Worm (Caenorhabditis elegans) whole organism, L4 larva: ENCODE data around the gene coa-7.

Experiments
- D1046.2 ChIP-seq: fragments of 200-800 bp; sonication (Bioruptor generic); IDR thresholded peaks from 2 replicates; pipeline ENCODE4 v1.3.6; 2022; ENCODE audit warnings: missing genetic modification characterization, missing compliant biosample characterization
- F10B5.3 ChIP-seq: sonication (generic microtip); optimal IDR thresholded peaks from 2 replicates; lab custom pipeline; 2016; ENCODE audit warnings: mild to moderate bottlenecking, missing genetic modification characterization, missing compliant biosample characterization
- F44E2.7 ChIP-seq: fragments of 200-800 bp; sonication (Bioruptor generic); IDR thresholded peaks from 2 replicates; pipeline ENCODE4 v2.1.2; 2022; ENCODE audit warnings: missing genetic modification characterization, missing compliant biosample characterization
- T20F7.1 ChIP-seq: fragments of 200-800 bp; sonication (Bioruptor generic); optimal IDR thresholded peaks from 2 replicates; lab custom pipeline; 2018; ENCODE audit warnings: mild to moderate bottlenecking, missing genetic modification characterization, missing compliant biosample characterization
- T26A8.4 ChIP-seq: fragments of 200-800 bp; sonication (Bioruptor generic); IDR thresholded peaks from 2 replicates; pipeline ENCODE4 v1.3.6; 2022; ENCODE audit warnings: missing genetic modification characterization, missing compliant biosample characterization
- Y105C5A.15 ChIP-seq: fragments of 200-800 bp; sonication (Bioruptor generic); IDR thresholded peaks from 2 replicates; pipeline ENCODE4 v1.3.6; 2022; ENCODE audit warnings: missing genetic modification characterization, missing compliant biosample characterization
- Y48G9A.11 ChIP-seq: fragments of 200-800 bp; sonication (Bioruptor generic); IDR thresholded peaks from 2 replicates; pipeline ENCODE4 v1.3.6; 2022; ENCODE audit warnings: missing genetic modification reagents, missing genetic modification characterization, missing compliant biosample characterization
- aly-2 ChIP-seq: sonication (generic microtip); optimal IDR thresholded peaks from 2 replicates; lab custom pipeline; 2018; ENCODE audit warnings: missing biosample characterization, missing genetic modification characterization
- ama-1 ChIP-seq: fragments of 150-350 bp; optimal IDR thresholded peaks from 2 replicates; lab custom pipeline; 2014; ENCODE audit warnings: inconsistent platforms, mixed read lengths
- arid-1 ChIP-seq: fragments of 200-800 bp; sonication (Bioruptor generic); conservative IDR thresholded peaks from 2 replicates; pipeline ENCODE4 v1.3.6; 2022; ENCODE audit warnings: missing genetic modification reagents, missing genetic modification characterization, missing compliant biosample characterization
- ceh-28 ChIP-seq: fragments of 150-350 bp; optimal IDR thresholded peaks from 2 replicates; lab custom pipeline; 2014; ENCODE audit warnings: missing biosample characterization, missing genetic modification reagents, missing genetic modification characterization
- ceh-32 ChIP-seq: sonication (generic microtip); optimal IDR thresholded peaks from 2 replicates; lab custom pipeline; 2016; ENCODE audit warnings: mild to moderate bottlenecking, missing genetic modification characterization, missing compliant biosample characterization; ENCODE audit not compliant: poor library complexity
- ceh-44 ChIP-seq: fragments of 200-800 bp; sonication (Bioruptor generic); IDR thresholded peaks from 2 replicates; pipeline ENCODE4 v1.3.6; 2022; ENCODE audit warnings: missing genetic modification reagents, missing genetic modification characterization, missing compliant biosample characterization
- ceh-82 ChIP-seq: sonication (generic microtip); optimal IDR thresholded peaks from 2 replicates; lab custom pipeline; 2017; ENCODE audit warnings: missing biosample characterization, missing genetic modification characterization
- ces-1 ChIP-seq: fragments of 150-350 bp; sonication (generic microtip); optimal IDR thresholded peaks from 4 replicates; lab custom pipeline; 2014; ENCODE audit warnings: missing biosample characterization, missing genetic modification reagents, missing genetic modification characterization
- cey-2 ChIP-seq: sonication (generic microtip); optimal IDR thresholded peaks from 3 replicates; lab custom pipeline; 2017; ENCODE audit warnings: missing genetic modification characterization, mild to moderate bottlenecking, missing compliant biosample characterization, antibody characterized with exemption, borderline replicate concordance; ENCODE audit not compliant: insufficient read depth
- daf-12 ChIP-seq: fragments of 150-350 bp; optimal IDR thresholded peaks from 2 replicates; lab custom pipeline; 2014; ENCODE audit warnings: missing biosample characterization, missing genetic modification reagents, missing genetic modification characterization
- daf-16 ChIP-seq, 3 experiments: sonication (generic microtip); optimal IDR thresholded peaks; 2 replicates each; lab custom pipeline; 2016 to 2017; ENCODE audit warnings: missing genetic modification characterization in 3 of 3, missing genetic modification reagents in 3 of 3, mild to moderate bottlenecking in 2 of 3, missing compliant biosample characterization in 2 of 3, missing biosample characterization in 1 of 3, moderate library complexity in 1 of 3
- daf-19 ChIP-seq: fragments of 200-800 bp; sonication (Bioruptor generic); conservative IDR thresholded peaks from 2 replicates; pipeline ENCODE4 v1.3.6; 2022; ENCODE audit warnings: missing genetic modification characterization, missing compliant biosample characterization
- dmd-6 ChIP-seq: fragments of 200-800 bp; sonication (Bioruptor generic); IDR thresholded peaks from 2 replicates; pipeline ENCODE4 v1.3.6; 2022; ENCODE audit warnings: missing genetic modification reagents, missing genetic modification characterization, missing compliant biosample characterization
- dmd-9 ChIP-seq: fragments of 200-800 bp; sonication (Bioruptor generic); IDR thresholded peaks from 2 replicates; pipeline ENCODE4 v1.3.6; 2022; ENCODE audit warnings: missing genetic modification reagents, missing genetic modification characterization, missing compliant biosample characterization
- duxl-1 ChIP-seq: sonication (generic microtip); optimal IDR thresholded peaks from 2 replicates; lab custom pipeline; 2016; ENCODE audit warnings: mild to moderate bottlenecking, missing genetic modification characterization, moderate library complexity, missing compliant biosample characterization; ENCODE audit not compliant: poor library complexity
- fkh-10 ChIP-seq: fragments of 150-350 bp; optimal IDR thresholded peaks from 2 replicates; lab custom pipeline; 2014; ENCODE audit warnings: missing biosample characterization, missing genetic modification reagents, missing genetic modification characterization
- fos-1 ChIP-seq: fragments of 150-350 bp; optimal IDR thresholded peaks from 2 replicates; lab custom pipeline; 2014; ENCODE audit warnings: missing biosample characterization, missing genetic modification characterization
- hlh-30 ChIP-seq: sonication (generic microtip); optimal IDR thresholded peaks from 2 replicates; lab custom pipeline; 2017; ENCODE audit warnings: antibody characterized with exemption, mild to moderate bottlenecking, missing genetic modification characterization, missing compliant biosample characterization; ENCODE audit not compliant: insufficient read depth
- hmg-1.1 ChIP-seq: fragments of 200-800 bp; sonication (Bioruptor generic); IDR thresholded peaks from 2 replicates; pipeline ENCODE4 v1.3.6; 2022; ENCODE audit warnings: missing genetic modification reagents, missing genetic modification characterization, missing compliant biosample characterization
- jun-1 ChIP-seq: fragments of 150-350 bp; optimal IDR thresholded peaks from 2 replicates; lab custom pipeline; 2014; ENCODE audit warnings: missing biosample characterization, missing genetic modification reagents, missing genetic modification characterization
- lim-7 ChIP-seq: fragments of 200-800 bp; sonication (Bioruptor generic); IDR thresholded peaks from 2 replicates; pipeline ENCODE4 v1.3.6; 2022; ENCODE audit warnings: missing genetic modification characterization, missing compliant biosample characterization
- lin-15B ChIP-seq: fragments of 150-350 bp; sonication (generic microtip); optimal IDR thresholded peaks from 3 replicates; lab custom pipeline; 2014; ENCODE audit warnings: missing biosample characterization, missing genetic modification characterization
- lin-39 ChIP-seq: fragments of 150-350 bp; optimal IDR thresholded peaks from 2 replicates; lab custom pipeline; 2014; ENCODE audit warnings: missing biosample characterization, missing genetic modification reagents, missing genetic modification characterization
- madf-9 ChIP-seq: fragments of 200-800 bp; sonication (Bioruptor generic); conservative IDR thresholded peaks from 2 replicates; pipeline ENCODE4 v1.3.6; 2022; ENCODE audit warnings: missing genetic modification reagents, missing genetic modification characterization, missing compliant biosample characterization
- nhr-237 ChIP-seq: sonication (generic microtip); optimal IDR thresholded peaks from 2 replicates; lab custom pipeline; 2017; ENCODE audit warnings: missing biosample characterization, missing genetic modification characterization
- nhr-41 ChIP-seq: fragments of 200-800 bp; sonication (Bioruptor generic); IDR thresholded peaks from 2 replicates; pipeline ENCODE4 v1.3.6; 2022; ENCODE audit warnings: missing genetic modification reagents, missing genetic modification characterization, missing compliant biosample characterization
- nhr-6 ChIP-seq: fragments of 150-350 bp; optimal IDR thresholded peaks from 2 replicates; lab custom pipeline; 2014; ENCODE audit warnings: missing biosample characterization, missing genetic modification characterization
- nhr-76 ChIP-seq: fragments of 150-350 bp; optimal IDR thresholded peaks from 2 replicates; lab custom pipeline; 2014; ENCODE audit warnings: missing biosample characterization, missing genetic modification characterization
- pqm-1 ChIP-seq: sonication (generic microtip); optimal IDR thresholded peaks from 2 replicates; lab custom pipeline; 2017; ENCODE audit warnings: missing biosample characterization, missing genetic modification characterization
- set-16 ChIP-seq: fragments of 200-800 bp; sonication (Bioruptor generic); IDR thresholded peaks from 2 replicates; pipeline ENCODE4 v1.3.6; 2022; ENCODE audit warnings: missing genetic modification reagents, missing genetic modification characterization, missing compliant biosample characterization
- snpc-1.2 ChIP-seq: fragments of 200-800 bp; sonication (Bioruptor generic); IDR thresholded peaks from 2 replicates; pipeline ENCODE4 v1.3.6; 2022; ENCODE audit warnings: missing genetic modification reagents, missing genetic modification characterization, missing compliant biosample characterization
- spr-1 ChIP-seq: sonication (generic microtip); optimal IDR thresholded peaks from 2 replicates; lab custom pipeline; 2016; ENCODE audit warnings: mild to moderate bottlenecking, missing genetic modification characterization, missing compliant biosample characterization
- tag-97 ChIP-seq: fragments of 200-800 bp; sonication (Bioruptor generic); IDR thresholded peaks from 2 replicates; pipeline ENCODE4 v1.3.6; 2022; ENCODE audit warnings: missing genetic modification characterization, missing compliant biosample characterization
- unc-130 ChIP-seq: sonication (generic microtip); optimal IDR thresholded peaks from 2 replicates; lab custom pipeline; 2016; ENCODE audit warnings: missing genetic modification reagents, missing genetic modification characterization, missing compliant biosample characterization
- unc-62 ChIP-seq, 3 experiments: fragments of 150-350 bp in 1 of 3; sonication (generic microtip); optimal IDR thresholded peaks in 2 of 3; peaks in 1 of 3; 1 replicate in 1 of 3; 2 replicates in 2 of 3; lab custom pipeline; 2014 to 2017; ENCODE audit warnings: missing biosample characterization in 3 of 3, missing genetic modification characterization in 3 of 3, missing genetic modification reagents in 3 of 3, missing genotype in 1 of 3
- vab-7 ChIP-seq: fragments of 200-800 bp; sonication (Bioruptor generic); IDR thresholded peaks from 2 replicates; pipeline ENCODE4 v1.3.6; 2022; ENCODE audit warnings: missing genetic modification reagents, missing genetic modification characterization, missing compliant biosample characterization
- zag-1 ChIP-seq: fragments of 150-350 bp; optimal IDR thresholded peaks from 2 replicates; lab custom pipeline; 2014; ENCODE audit warnings: missing biosample characterization, missing genetic modification characterization
- zfp-2 ChIP-seq: sonication (generic microtip); optimal IDR thresholded peaks from 2 replicates; lab custom pipeline; 2016; ENCODE audit warnings: mild to moderate bottlenecking, missing genetic modification characterization, missing compliant biosample characterization
- zip-11 ChIP-seq: fragments of 200-800 bp; sonication (Bioruptor generic); IDR thresholded peaks from 2 replicates; pipeline ENCODE4 v1.3.6; 2022; ENCODE audit warnings: missing genetic modification characterization, missing compliant biosample characterization
- ztf-11 ChIP-seq: fragments of 150-350 bp; optimal IDR thresholded peaks from 2 replicates; lab custom pipeline; 2014; ENCODE audit warnings: missing biosample characterization, missing genetic modification characterization
- ztf-7 ChIP-seq: fragments of 150-350 bp; optimal IDR thresholded peaks from 2 replicates; lab custom pipeline; 2014; ENCODE audit warnings: missing biosample characterization, missing genetic modification characterization

The coa-7 gene

DNA sequence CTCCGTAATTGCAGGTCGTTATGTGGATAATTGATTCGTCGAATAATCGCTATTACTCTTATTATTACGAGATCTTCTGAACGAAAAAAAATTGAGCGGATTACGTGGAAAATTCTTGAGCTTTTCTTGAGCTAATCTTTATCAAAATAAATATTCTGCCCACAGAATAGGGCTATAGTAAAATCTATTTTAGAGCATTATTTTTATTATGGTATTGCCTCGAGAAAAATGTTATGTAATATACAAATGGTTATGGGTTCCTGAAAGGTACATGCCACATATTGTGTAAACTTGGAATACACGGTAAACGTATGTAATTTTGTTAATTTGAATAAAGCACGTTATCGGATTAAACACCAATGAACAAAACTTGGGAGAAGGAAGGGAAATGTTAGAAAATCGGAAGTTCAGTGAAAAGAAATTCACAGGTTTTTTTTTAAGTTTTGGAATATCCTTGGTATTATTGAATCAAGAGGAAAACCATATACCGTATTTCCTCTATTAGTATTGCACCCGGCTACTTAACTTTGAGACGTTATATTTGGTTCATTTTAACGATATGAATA lies 13.7 kb downstream of the coa-7 start (continued):
- TF ChIP-seq F44E2.7 (GFP tag; lab: Robert Waterston, UW) (no peak), ces-1 (no peak), dmd-6 (GFP tag; lab: Robert Waterston, UW) (no peak), fos-1 (no peak), zfp-2 (tag; lab: Kevin White, UChicago) (no peak), nhr-41 (GFP tag; lab: Robert Waterston, UW) (no peak), daf-16 (GFP tag; optimal IDR thresholded peaks at IDR 0.05; lab: Kevin White, UChicago) (no peak), daf-16 (tag; optimal IDR thresholded peaks at IDR 0.05; lab: Kevin White, UChicago) (peak; percentile 32), arid-1 (GFP tag; lab: Robert Waterston, UW) (no peak), Y105C5A.15 (no peak)
- TF ChIP-seq, all 104 proteins: peak for 21

DNA sequence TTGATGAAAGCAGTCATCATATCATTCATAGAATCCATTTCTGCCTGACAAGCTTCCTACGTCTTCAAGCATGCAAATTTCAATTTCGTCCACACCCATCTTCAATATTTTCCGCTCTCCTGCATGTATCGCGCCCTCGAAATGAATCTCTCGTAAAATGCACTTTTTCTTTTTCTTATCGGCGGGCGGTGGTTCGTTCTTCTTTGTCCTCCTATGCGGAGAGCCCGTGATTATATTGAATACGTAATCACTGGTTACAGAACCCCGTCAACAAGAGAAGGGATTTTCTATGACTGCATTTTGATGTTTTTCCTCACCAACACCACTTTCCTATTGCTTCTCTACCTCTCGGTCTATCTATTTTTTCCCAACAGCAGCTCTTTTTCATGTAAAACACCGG lies 14.3 kb downstream of the coa-7 start:
- TF ChIP-seq hmg-1.1 (GFP tag; lab: Robert Waterston, UW) (no peak), nhr-6 (tag; lab: Kevin White, UChicago) (no peak), cey-2 (tag; lab: Kevin White, UChicago) (no peak), daf-16 (GFP tag; optimal IDR thresholded peaks at IDR 0.05; lab: Kevin White, UChicago) (no peak), daf-16 (tag; optimal IDR thresholded peaks at IDR 0.05; lab: Kevin White, UChicago) (peak; percentile 41), F10B5.3 (tag; lab: Kevin White, UChicago) (no peak), T20F7.1 (no peak), vab-7 (GFP tag; lab: Robert Waterston, UW) (no peak), daf-19 (GFP tag; lab: Robert Waterston, UW) (0 out of 2 replicates have a peak, but pooled peaks have one; percentile 14), duxl-1 (no peak), ceh-44 (GFP tag; lab: Robert Waterston, UW) (no peak), nhr-76 (no peak), arid-1 (GFP tag; lab: Robert Waterston, UW) (no peak; the same call in 1 of the 2 replicates), unc-62 (GFP tag; optimal IDR thresholded peaks at IDR 0.05 in 1 of 2; lab: Kevin White, UChicago) (peak in 1 of 2 experiments; percentile 25), unc-62 (tag; optimal IDR thresholded peaks at IDR 0.05; lab: Kevin White, UChicago) (no peak), dmd-9 (GFP tag; lab: Robert Waterston, UW) (no peak), spr-1 (tag; lab: Kevin White, UChicago) (no peak), hlh-30 (tag; lab: Kevin White, UChicago) (no peak), ceh-32 (tag; lab: Kevin White, UChicago) (no peak), ama-1 (lab: Kevin White, UChicago) (peak; percentile 46), nhr-41 (GFP tag; lab: Robert Waterston, UW) (no peak), snpc-1.2 (GFP tag; lab: Robert Waterston, UW) (no peak), pqm-1 (no peak), zip-11 (no peak), jun-1 (tag; lab: Kevin White, UChicago) (no peak), ztf-11 (tag; lab: Kevin White, UChicago) (no peak), aly-2 (tag; lab: Kevin White, UChicago) (no peak), T26A8.4 (no peak; the same call in none of the 2 replicates), D1046.2 (no peak), ztf-7 (tag; lab: Kevin White, UChicago) (no peak), fkh-10 (GFP tag; lab: Kevin White, UChicago) (no peak), ceh-82 (no peak), zag-1 (tag; lab: Kevin White, UChicago) (no peak), lim-7 (GFP tag; lab: Robert Waterston, UW) (0 out of 2 replicates have a peak, but pooled peaks have one; percentile 50), nhr-237 (tag; lab: Kevin White, UChicago) (no peak), lin-15B (no peak), ceh-28 (tag; lab: Kevin White, UChicago) (no peak), set-16 (no peak), tag-97 (no peak), Y48G9A.11 (GFP tag; lab: Robert Waterston, UW) (no peak), madf-9 (GFP tag; lab: Robert Waterston, UW) (no peak), unc-130 (no peak), lin-39 (no peak), daf-12 (tag; lab: Kevin White, UChicago) (no peak)
